Fruit fly (Drosophila melanogaster) whole organism, embryonic: ENCODE results near the gene Trf.
A peak's percentile ranks its signal among the peaks of the same experiment; 100 is the strongest.

ENCODE experiments used
- Abd-B ChIP-seq: fragments of 200-800 bp; sonication (Bioruptor generic); optimal IDR thresholded peaks from 2 replicates; lab custom pipeline; 2018; ENCODE audit warnings: missing biosample characterization, mild to moderate bottlenecking, missing genetic modification characterization, moderate library complexity
- B-H2 ChIP-seq: fragments of 200-800 bp; sonication (Bioruptor generic); optimal IDR thresholded peaks from 2 replicates; lab custom pipeline; 2018; ENCODE audit warnings: missing biosample characterization, mild to moderate bottlenecking, missing genetic modification characterization
- CG10431 ChIP-seq: fragments of 200-800 bp; sonication (Bioruptor generic); optimal IDR thresholded peaks from 3 replicates; lab custom pipeline; 2018; ENCODE audit warnings: missing biosample characterization, mild to moderate bottlenecking, missing genetic modification characterization
- CG10979 ChIP-seq: fragments of 200-800 bp; sonication (Bioruptor generic); optimal IDR thresholded peaks from 2 replicates; lab custom pipeline; 2018; ENCODE audit warnings: missing biosample characterization, mild to moderate bottlenecking, missing genetic modification characterization, moderate library complexity
- CG11456 ChIP-seq: fragments of 200-800 bp; sonication (Bioruptor generic); IDR thresholded peaks from 3 replicates; pipeline ENCODE4 v1.3.6; 2022; ENCODE audit warnings: missing biosample characterization, missing genetic modification characterization
- CG11696 ChIP-seq: fragments of 200-800 bp; sonication (Bioruptor generic); IDR thresholded peaks from 2 replicates; pipeline ENCODE4 v1.3.6; 2022; ENCODE audit warnings: missing biosample characterization, missing genetic modification characterization
- CG13624 ChIP-seq: fragments of 200-800 bp; sonication (Bioruptor generic); optimal IDR thresholded peaks from 2 replicates; lab custom pipeline; 2016; ENCODE audit warnings: missing biosample characterization, missing genetic modification characterization
- CG17359 ChIP-seq: fragments of 200-800 bp; sonication (Bioruptor generic); optimal IDR thresholded peaks from 3 replicates; lab custom pipeline; 2018; ENCODE audit warnings: missing biosample characterization, mild to moderate bottlenecking, missing genetic modification characterization, moderate library complexity
- CG17361 ChIP-seq: fragments of 200-800 bp; sonication (Bioruptor generic); IDR thresholded peaks from 3 replicates; pipeline ENCODE4 v1.3.6; 2022; ENCODE audit warnings: missing biosample characterization, missing genetic modification characterization
- CG2129 ChIP-seq: fragments of 200-800 bp; sonication (Bioruptor generic); IDR thresholded peaks from 2 replicates; pipeline ENCODE4 v1.3.6; 2022; ENCODE audit warnings: missing biosample characterization, missing genetic modification characterization; ENCODE audit not compliant: partially characterized antibody
- CG3065 ChIP-seq: fragments of 200-800 bp; sonication (Bioruptor generic); optimal IDR thresholded peaks from 2 replicates; lab custom pipeline; 2016; ENCODE audit warnings: missing biosample characterization, missing genetic modification characterization
- CG3838 ChIP-seq: fragments of 200-800 bp; sonication (Bioruptor generic); optimal IDR thresholded peaks from 3 replicates; lab custom pipeline; 2016; ENCODE audit warnings: missing biosample characterization, missing genetic modification characterization
- CG43689 ChIP-seq: fragments of 200-800 bp; sonication (Bioruptor generic); IDR thresholded peaks from 2 replicates; pipeline ENCODE4 v1.3.6; 2022; ENCODE audit warnings: missing biosample characterization, missing genetic modification characterization
- CG4820 ChIP-seq: fragments of 200-800 bp; sonication (Bioruptor generic); optimal IDR thresholded peaks from 3 replicates; lab custom pipeline; 2016; ENCODE audit warnings: missing biosample characterization, missing genetic modification characterization
- CG6654 ChIP-seq: fragments of 200-800 bp; sonication (Bioruptor generic); optimal IDR thresholded peaks from 2 replicates; lab custom pipeline; 2017; ENCODE audit warnings: missing biosample characterization, mild to moderate bottlenecking, missing genetic modification characterization
- CG7963 ChIP-seq: fragments of 200-800 bp; sonication (Bioruptor generic); IDR thresholded peaks from 3 replicates; pipeline ENCODE4 v1.3.6; 2022; ENCODE audit warnings: missing biosample characterization, missing genetic modification characterization; ENCODE audit not compliant: partially characterized antibody
- CG8944 ChIP-seq: fragments of 200-800 bp; sonication (Bioruptor generic); optimal IDR thresholded peaks from 3 replicates; lab custom pipeline; 2016; ENCODE audit warnings: missing biosample characterization, missing genetic modification characterization
- CG9932 ChIP-seq: fragments of 200-800 bp; sonication (Bioruptor generic); IDR thresholded peaks from 2 replicates; pipeline ENCODE4 v1.3.6; 2022; ENCODE audit warnings: missing biosample characterization, missing genetic modification characterization
- Camta ChIP-seq: fragments of 200-800 bp; sonication (Bioruptor generic); optimal IDR thresholded peaks from 2 replicates; lab custom pipeline; 2016; ENCODE audit warnings: missing biosample characterization, missing genetic modification characterization
- D ChIP-seq, 2 experiments: fragments of 200-800 bp in 1 of 2; fragments of >200 bp in 1 of 2; sonication (Bioruptor generic) in 1 of 2; optimal IDR thresholded peaks; 2 replicates in 1 of 2; 3 replicates in 1 of 2; lab custom pipeline; 2017; ENCODE audit warnings: mild to moderate bottlenecking in 1 of 2, missing biosample characterization in 1 of 2, missing genetic modification characterization in 1 of 2, missing genetic modification reagents in 1 of 2
- Dbx ChIP-seq: fragments of 200-800 bp; sonication (Bioruptor generic); IDR thresholded peaks from 3 replicates; pipeline ENCODE4 v1.3.6; 2022; ENCODE audit warnings: missing biosample characterization, missing genetic modification characterization
- Dll ChIP-seq: fragments of 200-800 bp; sonication (Bioruptor generic); IDR thresholded peaks from 4 replicates; pipeline ENCODE4 v1.3.6; 2022; ENCODE audit warnings: missing biosample characterization, missing genetic modification characterization; ENCODE audit not compliant: partially characterized antibody
- Dp ChIP-seq: fragments of 200-800 bp; sonication (Bioruptor generic); optimal IDR thresholded peaks from 2 replicates; lab custom pipeline; 2018; ENCODE audit warnings: missing biosample characterization, mild to moderate bottlenecking, missing genetic modification characterization, moderate library complexity
- GATAe ChIP-seq: fragments of 200-800 bp; sonication (Bioruptor generic); conservative IDR thresholded peaks from 2 replicates; pipeline ENCODE4 v1.3.6; 2022; ENCODE audit warnings: missing biosample characterization, missing genetic modification characterization
- Gug ChIP-seq: fragments of 200-800 bp; sonication (Bioruptor generic); IDR thresholded peaks from 4 replicates; pipeline ENCODE4 v1.3.6; 2022; ENCODE audit warnings: missing biosample characterization, missing genetic modification characterization
- HLH4C ChIP-seq: fragments of 200-800 bp; sonication (Bioruptor generic); IDR thresholded peaks from 3 replicates; pipeline ENCODE4 v1.3.6; 2022; ENCODE audit warnings: missing biosample characterization, missing genetic modification characterization; ENCODE audit not compliant: partially characterized antibody
- MESR4 ChIP-seq: fragments of 200-800 bp; sonication (Bioruptor generic); optimal IDR thresholded peaks from 2 replicates; lab custom pipeline; 2018; ENCODE audit warnings: missing biosample characterization, mild to moderate bottlenecking, missing genetic modification characterization, moderate library complexity
- Mad ChIP-seq: fragments of 200-800 bp; sonication (Bioruptor generic); optimal IDR thresholded peaks from 2 replicates; lab custom pipeline; 2016; ENCODE audit warnings: missing biosample characterization, missing genetic modification characterization
- Med ChIP-seq: fragments of 200-800 bp; sonication (Bioruptor generic); peaks from one replicate; lab custom pipeline; 2016; ENCODE audit warnings: missing biosample characterization, missing genetic modification characterization, mild to moderate bottlenecking, inconsistent platforms, moderate library complexity
- Pdp1 ChIP-seq, 2 experiments: fragments of 200-800 bp; sonication (Bioruptor generic); optimal IDR thresholded peaks; 3 replicates each; lab custom pipeline; 2016; ENCODE audit warnings: missing biosample characterization in 2 of 2, missing genetic modification characterization in 2 of 2, mild to moderate bottlenecking in 1 of 2, moderate library complexity in 1 of 2
- Poxn ChIP-seq: fragments of 200-800 bp; sonication (Bioruptor generic); IDR thresholded peaks from 2 replicates; pipeline ENCODE4 v1.3.6; 2022; ENCODE audit warnings: missing biosample characterization, missing genetic modification characterization
- Spps ChIP-seq: fragments of 200-800 bp; sonication (Bioruptor generic); optimal IDR thresholded peaks from 2 replicates; lab custom pipeline; 2018; ENCODE audit warnings: missing biosample characterization, mild to moderate bottlenecking, missing genetic modification characterization
- Stat92E ChIP-seq, 3 experiments: fragments of >200 bp in 2 of 3; fragments of 200-800 bp in 1 of 3; sonication (Bioruptor generic) in 1 of 3; optimal IDR thresholded peaks; 2 replicates each; lab custom pipeline; 2017 to 2019; ENCODE audit warnings: missing biosample characterization in 3 of 3, missing genetic modification characterization in 3 of 3, mild to moderate bottlenecking in 1 of 3, moderate library complexity in 1 of 3
- TFAM ChIP-seq: fragments of 200-800 bp; sonication (Bioruptor generic); optimal IDR thresholded peaks from 2 replicates; lab custom pipeline; 2017; ENCODE audit warnings: missing biosample characterization, missing genetic modification characterization, inconsistent platforms
- abd-A ChIP-seq: fragments of 200-800 bp; sonication (Bioruptor generic); optimal IDR thresholded peaks from 3 replicates; lab custom pipeline; 2019; ENCODE audit warnings: missing biosample characterization, mild to moderate bottlenecking, missing genetic modification characterization, moderate library complexity
- ash1 ChIP-seq: fragments of 200-800 bp; sonication (Bioruptor generic); optimal IDR thresholded peaks from 2 replicates; lab custom pipeline; 2018; ENCODE audit warnings: missing biosample characterization, mild to moderate bottlenecking, missing genetic modification characterization
- bcd ChIP-seq: fragments of 200-800 bp; sonication (Bioruptor generic); optimal IDR thresholded peaks from 2 replicates; lab custom pipeline; 2017; ENCODE audit warnings: missing biosample characterization, mild to moderate bottlenecking, missing genetic modification characterization
- chm ChIP-seq: fragments of 200-800 bp; sonication (Bioruptor generic); IDR thresholded peaks from 2 replicates; pipeline ENCODE4 v1.3.6; 2022; ENCODE audit warnings: missing biosample characterization, missing genetic modification characterization
- dmrt11E ChIP-seq: fragments of 200-800 bp; sonication (Bioruptor generic); optimal IDR thresholded peaks from 3 replicates; lab custom pipeline; 2018; ENCODE audit warnings: missing biosample characterization, mild to moderate bottlenecking, missing genetic modification characterization, moderate library complexity
- fd102C ChIP-seq: fragments of 200-800 bp; sonication (Bioruptor generic); optimal IDR thresholded peaks from 2 replicates; lab custom pipeline; 2018; ENCODE audit warnings: missing biosample characterization, mild to moderate bottlenecking, missing genetic modification characterization, moderate library complexity
- klu ChIP-seq: fragments of 200-800 bp; sonication (Bioruptor generic); IDR thresholded peaks from 2 replicates; pipeline ENCODE4 v1.3.6; 2022; ENCODE audit warnings: missing biosample characterization, missing genetic modification characterization
- kni ChIP-seq: fragments of 200-800 bp; sonication (Bioruptor generic); optimal IDR thresholded peaks from 3 replicates; lab custom pipeline; 2017; ENCODE audit warnings: mild to moderate bottlenecking, missing biosample characterization, missing genetic modification reagents, missing genetic modification characterization
- lola ChIP-seq, 3 experiments: fragments of >200 bp in 2 of 3; fragments of 200-800 bp in 1 of 3; sonication (Bioruptor generic) in 1 of 3; optimal IDR thresholded peaks; 2 replicates each; lab custom pipeline; 2017 to 2019; ENCODE audit warnings: missing biosample characterization in 3 of 3, missing genetic modification characterization in 3 of 3, mild to moderate bottlenecking in 1 of 3, moderate library complexity in 1 of 3
- sens ChIP-seq: fragments of 200-800 bp; sonication (Bioruptor generic); peaks from one replicate; lab custom pipeline; 2016; ENCODE audit warnings: missing biosample characterization, missing genetic modification characterization
- sr ChIP-seq: fragments of 200-800 bp; sonication (Bioruptor generic); IDR thresholded peaks from 3 replicates; pipeline ENCODE4 v1.3.6; 2022; ENCODE audit warnings: missing biosample characterization, missing genetic modification characterization
- toy ChIP-seq: fragments of 200-800 bp; sonication (Bioruptor generic); IDR thresholded peaks from 2 replicates; pipeline ENCODE4 v1.3.6; 2022; ENCODE audit warnings: missing biosample characterization, missing genetic modification characterization
- vnd ChIP-seq: fragments of 200-800 bp; sonication (Bioruptor generic); IDR thresholded peaks from 3 replicates; pipeline ENCODE4 v1.3.6; 2022; ENCODE audit warnings: missing biosample characterization, missing genetic modification characterization; ENCODE audit not compliant: partially characterized antibody
- zen ChIP-seq: fragments of 200-800 bp; sonication (Bioruptor generic); optimal IDR thresholded peaks from 3 replicates; lab custom pipeline; 2018; ENCODE audit warnings: missing biosample characterization, mild to moderate bottlenecking, missing genetic modification characterization, moderate library complexity

Trf gene

dm6 chr2L:8083427-8084295 is 11.0 kb downstream of the Trf start (continued):
- TF ChIP-seq Med: peak; percentile 65
- no peak for TF ChIP-seq Abd-B (GFP tag; lab: Kevin White, UChicago)
- peak; percentile 64 for TF ChIP-seq abd-A
- no peak for TF ChIP-seq CG17359
- TF ChIP-seq Dp (GFP tag; lab: Kevin White, UChicago): no peak
- no peak for TF ChIP-seq B-H2 (GFP tag; lab: Kevin White, UChicago)
- no peak for TF ChIP-seq CG17361 (GFP tag; lab: Robert Waterston, UW)
- TF ChIP-seq HLH4C (GFP tag; lab: Robert Waterston, UW): no peak
- no peak for TF ChIP-seq CG3065 (GFP tag; lab: Kevin White, UChicago)
- no peak for TF ChIP-seq bcd (GFP tag; lab: Kevin White, UChicago)
- TF ChIP-seq Dbx (GFP tag; lab: Robert Waterston, UW): 0 out of 3 replicates have a peak, but pooled peaks have one; percentile 43
- no peak for TF ChIP-seq CG6654 (GFP tag; lab: Kevin White, UChicago)
- no peak for TF ChIP-seq TFAM (GFP tag; lab: Kevin White, UChicago)
- TF ChIP-seq dmrt11E: no peak
- TF ChIP-seq lola (GFP tag; optimal IDR thresholded peaks at IDR 0.05; lab: Kevin White, UChicago): peak in 1 of 3 experiments; percentile 93
- TF ChIP-seq CG43689 (GFP tag; lab: Robert Waterston, UW): no peak
- TF ChIP-seq Stat92E (GFP tag; optimal IDR thresholded peaks at IDR 0.05; lab: Kevin White, UChicago): peak in 1 of 3 experiments; percentile 6
- TF ChIP-seq MESR4 (GFP tag; lab: Kevin White, UChicago): peak; percentile 93
- no peak for TF ChIP-seq Camta (GFP tag; lab: Kevin White, UChicago)
- TF ChIP-seq vnd: no peak
- TF ChIP-seq CG10431 (GFP tag; lab: Kevin White, UChicago): no peak
- TF ChIP-seq toy: no peak
- TF ChIP-seq D (optimal IDR thresholded peaks at IDR 0.05; lab: Kevin White, UChicago): no peak
- TF ChIP-seq D (GFP tag; optimal IDR thresholded peaks at IDR 0.05; lab: Kevin White, UChicago): no peak
- TF ChIP-seq Spps: no peak
- TF ChIP-seq kni (GFP tag; lab: Kevin White, UChicago): no peak
- no peak for TF ChIP-seq zen (tag; lab: Kevin White, UChicago)
- no peak for TF ChIP-seq CG9932 (GFP tag; lab: Robert Waterston, UW)
- TF ChIP-seq Dll: no peak
- no peak for TF ChIP-seq CG7963 (GFP tag; lab: Robert Waterston, UW)
- TF ChIP-seq Gug (GFP tag; lab: Robert Waterston, UW): no peak
- no peak; the same call in 2 of the 3 replicates for TF ChIP-seq sr (GFP tag; lab: Robert Waterston, UW)
- peak in 1 of 2 experiments; percentile 89 for TF ChIP-seq Pdp1 (GFP tag; optimal IDR thresholded peaks at IDR 0.05; lab: Kevin White, UChicago)
- TF ChIP-seq fd102C (GFP tag; lab: Kevin White, UChicago): no peak
- peak; percentile 43 for TF ChIP-seq ash1
- TF ChIP-seq chm (GFP tag; lab: Robert Waterston, UW): peak; percentile 24; the same call in 1 of the 2 replicates
- no peak for TF ChIP-seq CG4820 (GFP tag; lab: Kevin White, UChicago)
- no peak for TF ChIP-seq CG11696 (GFP tag; lab: Robert Waterston, UW)
- no peak for TF ChIP-seq CG8944 (GFP tag; lab: Kevin White, UChicago)
- TF ChIP-seq CG2129 (GFP tag; lab: Robert Waterston, UW): no peak
- no peak for TF ChIP-seq CG13624
- TF ChIP-seq klu: no peak
- peak; percentile 70 for TF ChIP-seq sens (GFP tag; lab: Kevin White, UChicago)
- TF ChIP-seq CG10979: no peak
- TF ChIP-seq CG3838 (GFP tag; lab: Kevin White, UChicago): no peak
- TF ChIP-seq Poxn: no peak
- no peak for TF ChIP-seq CG11456
- no peak for TF ChIP-seq Mad (GFP tag; lab: Kevin White, UChicago)
- TF ChIP-seq GATAe (GFP tag; lab: Robert Waterston, UW): no peak
